Worm (Caenorhabditis elegans) whole organism, L1 larva: ENCODE measurements around the gene F14B8.5.
A peak's percentile ranks its signal among the peaks of the same experiment; 100 is the strongest.

Experiments used
- C04F5.9 ChIP-seq: sonication (generic microtip); optimal IDR thresholded peaks from 2 replicates; lab custom pipeline; 2016; ENCODE audit warnings: missing genetic modification characterization, missing compliant biosample characterization
- C16A3.4 ChIP-seq: fragments of 150-350 bp; optimal IDR thresholded peaks from 2 replicates; lab custom pipeline; 2014; ENCODE audit warnings: missing biosample characterization, missing genetic modification characterization
- F16B12.6 ChIP-seq: fragments of 150-350 bp; optimal IDR thresholded peaks from 2 replicates; lab custom pipeline; 2014; ENCODE audit warnings: missing biosample characterization, missing genetic modification characterization
- Y116A8C.19 ChIP-seq: sonication (generic microtip); optimal IDR thresholded peaks from 2 replicates; lab custom pipeline; 2016; ENCODE audit warnings: missing compliant biosample characterization, missing genetic modification characterization, borderline replicate concordance
- aha-1 ChIP-seq: fragments of 150-350 bp; optimal IDR thresholded peaks from 2 replicates; lab custom pipeline; 2014; ENCODE audit warnings: missing biosample characterization, missing genetic modification characterization
- ceh-63 ChIP-seq: fragments of 200-800 bp; sonication (Bioruptor generic); optimal IDR thresholded peaks from 2 replicates; lab custom pipeline; 2018; ENCODE audit warnings: mild to moderate bottlenecking, missing genetic modification characterization, missing compliant biosample characterization
- ceh-8 ChIP-seq: fragments of 200-800 bp; sonication (Bioruptor generic); optimal IDR thresholded peaks from 2 replicates; lab custom pipeline; 2018; ENCODE audit warnings: mild to moderate bottlenecking, missing genetic modification characterization, moderate library complexity, missing compliant biosample characterization
- ceh-88 ChIP-seq: fragments of 200-800 bp; sonication (Bioruptor generic); IDR thresholded peaks from 2 replicates; pipeline ENCODE4 v1.3.6; 2022; ENCODE audit warnings: missing genetic modification characterization, missing compliant biosample characterization
- ceh-90 ChIP-seq: sonication (generic microtip); optimal IDR thresholded peaks from 2 replicates; lab custom pipeline; 2016; ENCODE audit warnings: missing genetic modification characterization, missing compliant biosample characterization
- ces-1 ChIP-seq: fragments of 150-350 bp; optimal IDR thresholded peaks from 2 replicates; lab custom pipeline; 2014; ENCODE audit warnings: missing biosample characterization, missing genetic modification reagents, missing genetic modification characterization
- dpl-1 ChIP-seq, 3 experiments: fragments of 150-350 bp in 2 of 3; sonication (generic microtip) in 1 of 3; optimal IDR thresholded peaks; 2 replicates each; lab custom pipeline; 2014 to 2017; ENCODE audit warnings: missing biosample characterization in 3 of 3, missing genetic modification characterization in 3 of 3, missing genetic modification reagents in 3 of 3
- dsc-1 ChIP-seq: sonication (generic microtip); optimal IDR thresholded peaks from 2 replicates; lab custom pipeline; 2016; ENCODE audit warnings: mild to moderate bottlenecking, missing genetic modification characterization, missing compliant biosample characterization
- efl-3 ChIP-seq: fragments of 200-800 bp; sonication (Bioruptor generic); optimal IDR thresholded peaks from 2 replicates; lab custom pipeline; 2018; ENCODE audit warnings: mild to moderate bottlenecking, missing genetic modification characterization, missing compliant biosample characterization
- egl-13 ChIP-seq: sonication (generic microtip); optimal IDR thresholded peaks from 2 replicates; lab custom pipeline; 2016; ENCODE audit warnings: missing genotype, missing genetic modification reagents, missing genetic modification characterization, missing compliant biosample characterization
- egl-27 ChIP-seq, 2 experiments: fragments of 150-350 bp in 1 of 2; sonication (generic microtip); optimal IDR thresholded peaks; 3 replicates each; lab custom pipeline; 2017 to 2018; ENCODE audit warnings: missing biosample characterization in 2 of 2, missing genetic modification characterization in 2 of 2, missing genetic modification reagents in 2 of 2
- elt-3 ChIP-seq, 6 experiments: fragments of 150-350 bp in 1 of 6; sonication (generic microtip); optimal IDR thresholded peaks; 2 replicates each; lab custom pipeline; 2017 to 2018; ENCODE audit warnings: missing biosample characterization in 6 of 6, missing genetic modification characterization in 6 of 6, inconsistent platforms in 1 of 6
- ets-5 ChIP-seq: fragments of 200-800 bp; sonication (Bioruptor generic); IDR thresholded peaks from 2 replicates; pipeline ENCODE4 v1.3.6; 2022; ENCODE audit warnings: missing genetic modification characterization, missing compliant biosample characterization
- fkh-10 ChIP-seq: sonication (generic microtip); optimal IDR thresholded peaks from 2 replicates; lab custom pipeline; 2017; ENCODE audit warnings: missing biosample characterization, missing genetic modification reagents, missing genetic modification characterization
- fkh-4 ChIP-seq: sonication (generic microtip); optimal IDR thresholded peaks from 2 replicates; lab custom pipeline; 2016; ENCODE audit warnings: missing compliant biosample characterization, missing genetic modification characterization, borderline replicate concordance
- hlh-17 ChIP-seq: fragments of 200-800 bp; sonication (Bioruptor generic); optimal IDR thresholded peaks from 2 replicates; lab custom pipeline; 2018; ENCODE audit warnings: missing genetic modification characterization, mild to moderate bottlenecking, missing compliant biosample characterization, moderate library complexity, borderline replicate concordance
- hlh-4 ChIP-seq: sonication (generic microtip); optimal IDR thresholded peaks from 2 replicates; lab custom pipeline; 2016; ENCODE audit warnings: mild to moderate bottlenecking, missing genetic modification characterization, missing compliant biosample characterization
- hpl-2 ChIP-seq: fragments of 150-350 bp; optimal IDR thresholded peaks from 2 replicates; lab custom pipeline; 2014; ENCODE audit warnings: missing biosample characterization, missing genetic modification reagents, missing genetic modification characterization
- irx-1 ChIP-seq: sonication (generic microtip); optimal IDR thresholded peaks from 2 replicates; lab custom pipeline; 2016; ENCODE audit warnings: missing genetic modification characterization, missing compliant biosample characterization
- isw-1 ChIP-seq: fragments of 200-800 bp; sonication (Bioruptor generic); IDR thresholded peaks from 2 replicates; pipeline ENCODE4 v1.3.6; 2022; ENCODE audit warnings: missing genetic modification characterization, missing compliant biosample characterization
- lin-13 ChIP-seq: fragments of 150-350 bp; optimal IDR thresholded peaks from 2 replicates; lab custom pipeline; 2014; ENCODE audit warnings: missing biosample characterization, missing genetic modification reagents, missing genetic modification characterization
- lin-14 ChIP-seq: fragments of 200-800 bp; sonication (Bioruptor generic); optimal IDR thresholded peaks from 2 replicates; lab custom pipeline; 2018; ENCODE audit warnings: mild to moderate bottlenecking, missing genetic modification characterization, moderate library complexity, missing compliant biosample characterization
- lin-15B ChIP-seq: fragments of 150-350 bp; sonication (generic microtip); optimal IDR thresholded peaks from 3 replicates; lab custom pipeline; 2014; ENCODE audit warnings: missing biosample characterization, missing genetic modification characterization
- lir-3 ChIP-seq: sonication (generic microtip); optimal IDR thresholded peaks from 2 replicates; lab custom pipeline; 2016; ENCODE audit warnings: mild to moderate bottlenecking, missing genetic modification characterization, moderate library complexity, missing compliant biosample characterization; ENCODE audit not compliant: poor library complexity
- mab-9 ChIP-seq: fragments of 200-800 bp; sonication (Bioruptor generic); IDR thresholded peaks from 2 replicates; pipeline ENCODE4 v1.3.6; 2022; ENCODE audit warnings: missing genetic modification reagents, missing genetic modification characterization, missing compliant biosample characterization
- mef-2 ChIP-seq: fragments of 150-350 bp; optimal IDR thresholded peaks from 2 replicates; lab custom pipeline; 2014; ENCODE audit warnings: missing biosample characterization, missing genetic modification characterization
- mep-1 ChIP-seq: fragments of 150-350 bp; optimal IDR thresholded peaks from 2 replicates; lab custom pipeline; 2014; ENCODE audit warnings: missing biosample characterization, missing genetic modification characterization
- nhr-11 ChIP-seq: fragments of 150-350 bp; optimal IDR thresholded peaks from 2 replicates; lab custom pipeline; 2014; ENCODE audit warnings: missing biosample characterization, missing genetic modification characterization
- nhr-12 ChIP-seq: sonication (generic microtip); optimal IDR thresholded peaks from 2 replicates; lab custom pipeline; 2017; ENCODE audit warnings: missing biosample characterization, missing genetic modification characterization
- nhr-19 ChIP-seq: fragments of 200-800 bp; sonication (Bioruptor generic); conservative IDR thresholded peaks from 2 replicates; pipeline ENCODE4 v1.3.6; 2022; ENCODE audit warnings: missing genetic modification characterization, missing compliant biosample characterization
- nhr-20 ChIP-seq: sonication (generic microtip); optimal IDR thresholded peaks from 2 replicates; lab custom pipeline; 2016; ENCODE audit warnings: mild to moderate bottlenecking, missing genetic modification characterization, missing compliant biosample characterization
- nhr-28 ChIP-seq: fragments of 150-350 bp; optimal IDR thresholded peaks from 2 replicates; lab custom pipeline; 2014; ENCODE audit warnings: missing biosample characterization, missing genetic modification characterization
- nhr-47 ChIP-seq: sonication (generic microtip); optimal IDR thresholded peaks from 2 replicates; lab custom pipeline; 2016; ENCODE audit warnings: mild to moderate bottlenecking, missing genetic modification characterization, moderate library complexity, missing compliant biosample characterization
- nhr-71 ChIP-seq: sonication (generic microtip); optimal IDR thresholded peaks from 2 replicates; lab custom pipeline; 2016; ENCODE audit warnings: mild to moderate bottlenecking, missing genetic modification characterization, moderate library complexity, missing compliant biosample characterization
- nhr-76 ChIP-seq: sonication (generic microtip); optimal IDR thresholded peaks from 2 replicates; lab custom pipeline; 2017; ENCODE audit warnings: missing biosample characterization, missing genetic modification characterization
- nhr-85 ChIP-seq: sonication (generic microtip); peaks from one replicate; lab custom pipeline; 2016; ENCODE audit warnings: missing genetic modification characterization, inconsistent platforms, missing compliant biosample characterization
- nhr-90 ChIP-seq: sonication (generic microtip); optimal IDR thresholded peaks from 2 replicates; lab custom pipeline; 2016; ENCODE audit warnings: mild to moderate bottlenecking, missing genetic modification characterization, missing compliant biosample characterization; ENCODE audit not compliant: poor library complexity
- rnt-1 ChIP-seq: sonication (generic microtip); optimal IDR thresholded peaks from 2 replicates; lab custom pipeline; 2016; ENCODE audit warnings: mild to moderate bottlenecking, missing genetic modification characterization, moderate library complexity, missing compliant biosample characterization
- snpc-4 ChIP-seq: fragments of 150-350 bp; optimal IDR thresholded peaks from 2 replicates; lab custom pipeline; 2014; ENCODE audit warnings: missing biosample characterization, missing genetic modification characterization
- snu-23 ChIP-seq: sonication (generic microtip); optimal IDR thresholded peaks from 2 replicates; lab custom pipeline; 2016; ENCODE audit warnings: missing genetic modification characterization, missing compliant biosample characterization
- sox-4 ChIP-seq: sonication (generic microtip); optimal IDR thresholded peaks from 2 replicates; lab custom pipeline; 2016; ENCODE audit warnings: missing genetic modification characterization, missing compliant biosample characterization
- sup-37 ChIP-seq: fragments of 200-800 bp; sonication (Bioruptor generic); optimal IDR thresholded peaks from 2 replicates; lab custom pipeline; 2018; ENCODE audit warnings: mild to moderate bottlenecking, missing genetic modification characterization, missing compliant biosample characterization
- swsn-7 ChIP-seq: sonication (generic microtip); optimal IDR thresholded peaks from 2 replicates; lab custom pipeline; 2016; ENCODE audit warnings: missing genetic modification characterization, missing compliant biosample characterization
- tbx-2 ChIP-seq: sonication (generic microtip); optimal IDR thresholded peaks from 2 replicates; lab custom pipeline; 2016; ENCODE audit warnings: missing genetic modification characterization, missing compliant biosample characterization
- tlp-1 ChIP-seq: fragments of 150-350 bp; optimal IDR thresholded peaks from 2 replicates; lab custom pipeline; 2014; ENCODE audit warnings: missing biosample characterization, missing genetic modification characterization
- unc-86 ChIP-seq: sonication (generic microtip); optimal IDR thresholded peaks from 2 replicates; lab custom pipeline; 2016; ENCODE audit warnings: missing genetic modification characterization, missing compliant biosample characterization
- unc-98 ChIP-seq: fragments of 200-800 bp; sonication (Bioruptor generic); IDR thresholded peaks from 2 replicates; pipeline ENCODE4 v1.3.6; 2022; ENCODE audit warnings: missing genetic modification characterization, missing compliant biosample characterization
- xbp-1 ChIP-seq: sonication (generic microtip); optimal IDR thresholded peaks from 2 replicates; lab custom pipeline; 2016; ENCODE audit warnings: missing genetic modification characterization, missing compliant biosample characterization
- zag-1 ChIP-seq: fragments of 150-350 bp; optimal IDR thresholded peaks from 2 replicates; lab custom pipeline; 2014; ENCODE audit warnings: missing biosample characterization, missing genetic modification characterization
- ztf-4 ChIP-seq: fragments of 150-350 bp; optimal IDR thresholded peaks from 2 replicates; lab custom pipeline; 2014; ENCODE audit warnings: missing biosample characterization, missing genetic modification characterization

F14B8.5 gene

DNA sequence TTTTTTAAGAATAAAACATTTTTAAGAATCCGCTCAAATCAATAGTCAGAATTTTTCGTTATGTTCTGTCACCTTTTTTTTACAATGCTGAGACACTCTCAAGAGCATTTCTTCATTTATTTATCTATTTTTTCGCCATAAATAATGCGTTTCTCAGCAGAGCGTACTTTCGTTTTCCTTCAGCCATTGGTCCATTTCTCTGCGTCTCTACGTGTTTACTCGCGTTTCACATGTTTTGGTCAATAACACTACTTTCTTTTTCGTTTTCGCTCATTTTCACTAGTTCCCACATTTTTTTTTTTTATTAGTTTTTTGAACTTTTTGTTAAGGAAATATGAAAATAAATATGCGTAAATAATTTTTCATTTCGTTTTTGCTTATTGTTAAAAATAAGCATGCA lies 5.9 kb upstream of the F14B8.5 start (continued):
- no peak for TF ChIP-seq sox-4 (tag; lab: Kevin White, UChicago)
- no peak for TF ChIP-seq dsc-1 (tag; lab: Kevin White, UChicago)
- TF ChIP-seq Y116A8C.19 = no peak
- TF ChIP-seq rnt-1 = peak; percentile 11
- no peak for TF ChIP-seq egl-27 (tag; optimal IDR thresholded peaks at IDR 0.05; lab: Kevin White, UChicago)
- TF ChIP-seq snpc-4 (tag; lab: Kevin White, UChicago) = peak; percentile 9
- peak; percentile 66 for TF ChIP-seq snu-23 (GFP tag; lab: Kevin White, UChicago)
- TF ChIP-seq nhr-90 (tag; lab: Kevin White, UChicago) = no peak
- TF ChIP-seq nhr-47 (tag; lab: Kevin White, UChicago) = peak; percentile 4
- TF ChIP-seq hlh-17 = no peak
- TF ChIP-seq nhr-71 = peak; percentile 59
- peak; percentile 67 for TF ChIP-seq xbp-1
- TF ChIP-seq lin-14 (GFP tag; lab: Kevin White, UChicago) = peak; percentile 74
- peak; percentile 19 for TF ChIP-seq C16A3.4 (tag; lab: Kevin White, UChicago)
- TF ChIP-seq nhr-20 (tag; lab: Kevin White, UChicago) = peak; percentile 63
- no peak for TF ChIP-seq nhr-11 (tag; lab: Kevin White, UChicago)
- peak; percentile 42 for TF ChIP-seq tbx-2
- TF ChIP-seq lir-3 (tag; lab: Kevin White, UChicago) = no peak
- TF ChIP-seq nhr-19 = 0 out of 2 replicates have a peak, but pooled peaks have one; percentile 3
- no peak for TF ChIP-seq efl-3
- TF ChIP-seq egl-13 = no peak
- peak; percentile 25 for TF ChIP-seq swsn-7 (tag; lab: Kevin White, UChicago)
- TF ChIP-seq aha-1 (tag; lab: Kevin White, UChicago) = no peak
- TF ChIP-seq C04F5.9 (tag; lab: Kevin White, UChicago) = no peak
- no peak for TF ChIP-seq mab-9 (GFP tag; lab: Robert Waterston, UW)
- no peak for TF ChIP-seq fkh-10 (GFP tag; lab: Kevin White, UChicago)
- no peak for TF ChIP-seq ets-5
- TF ChIP-seq tlp-1 (tag; lab: Kevin White, UChicago) = no peak
- TF ChIP-seq nhr-85 (tag; lab: Kevin White, UChicago) = no peak
- no peak for TF ChIP-seq ceh-90 (tag; lab: Kevin White, UChicago)
- TF ChIP-seq lin-15B (tag; lab: Kevin White, UChicago) = peak; percentile 45
- no peak for TF ChIP-seq F16B12.6 (tag; lab: Kevin White, UChicago)
- no peak for TF ChIP-seq ceh-88 (GFP tag; lab: Robert Waterston, UW)
- no peak for TF ChIP-seq hpl-2 (GFP tag; lab: Kevin White, UChicago)
- TF ChIP-seq unc-98 (GFP tag; lab: Robert Waterston, UW) = no peak
- TF ChIP-seq nhr-76 (tag; lab: Kevin White, UChicago) = no peak
- peak; percentile 16 for TF ChIP-seq lin-13 (GFP tag; lab: Kevin White, UChicago)
- TF ChIP-seq nhr-28 = no peak
- no peak for TF ChIP-seq sup-37 (GFP tag; lab: Kevin White, UChicago)
- no peak for TF ChIP-seq elt-3 (tag; optimal IDR thresholded peaks at IDR 0.05; lab: Kevin White, UChicago)
- TF ChIP-seq ces-1 (GFP tag; lab: Kevin White, UChicago) = no peak
- no peak for TF ChIP-seq mef-2 (tag; lab: Kevin White, UChicago)
- TF ChIP-seq isw-1 (GFP tag; lab: Robert Waterston, UW) = no peak
- TF ChIP-seq mep-1 (tag; lab: Kevin White, UChicago) = peak; percentile 74
- TF ChIP-seq irx-1 = no peak
- no peak for TF ChIP-seq ceh-63 (GFP tag; lab: Kevin White, UChicago)
- TF ChIP-seq nhr-12 = no peak
- TF ChIP-seq hlh-4 = no peak
- TF ChIP-seq zag-1 = no peak
- no peak for TF ChIP-seq ceh-8 (GFP tag; lab: Kevin White, UChicago)
- TF ChIP-seq dpl-1 (GFP tag; optimal IDR thresholded peaks at IDR 0.05; lab: Kevin White, UChicago) = peak; percentile 2 to 34 (median 23)
- no peak for TF ChIP-seq ztf-4 (tag; lab: Kevin White, UChicago)
- TF ChIP-seq fkh-4 (tag; lab: Kevin White, UChicago) = no peak
- peak; percentile 29 for TF ChIP-seq unc-86 (tag; lab: Kevin White, UChicago)
